Fruit fly (Drosophila melanogaster): ENCODE data around the gene Tsp26A.

Tsp26A gene

DNA sequence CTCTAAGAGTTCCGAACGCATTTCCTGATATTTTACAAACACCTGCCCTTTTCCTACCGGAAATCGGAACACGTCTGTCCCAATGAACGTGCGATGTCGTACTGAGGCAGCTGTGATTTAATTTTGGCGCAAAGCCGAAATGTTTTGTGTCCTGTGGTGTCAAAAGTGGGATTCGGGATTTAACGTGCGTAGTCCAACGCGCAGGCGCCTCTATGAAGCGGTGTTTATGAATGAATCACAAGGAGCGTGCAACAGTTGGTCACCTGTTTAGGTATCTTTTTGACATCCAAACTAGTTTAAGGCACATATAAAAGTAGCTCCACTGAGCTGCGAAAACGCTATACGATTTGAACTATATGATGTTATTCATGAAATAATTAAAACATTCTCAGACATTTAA lies 34.3 kb downstream of the Tsp26A start, which contains the start of gene CG9109:
Gene CG9109 (minus strand): TSS at position 80 of the 400 bp plus-strand sequence.
- TF ChIP-seq CG8478 (optimal IDR thresholded peaks at IDR 0.05) (no peak), pan (optimal IDR thresholded peaks at IDR 0.05) (no peak), Dll (optimal IDR thresholded peaks at IDR 0.05) (no peak), usp (GFP tag; optimal IDR thresholded peaks at IDR 0.05) (no peak), psq (optimal IDR thresholded peaks at IDR 0.05) (no peak), EcR (GFP tag; optimal IDR thresholded peaks at IDR 0.05) (no peak)

DNA sequence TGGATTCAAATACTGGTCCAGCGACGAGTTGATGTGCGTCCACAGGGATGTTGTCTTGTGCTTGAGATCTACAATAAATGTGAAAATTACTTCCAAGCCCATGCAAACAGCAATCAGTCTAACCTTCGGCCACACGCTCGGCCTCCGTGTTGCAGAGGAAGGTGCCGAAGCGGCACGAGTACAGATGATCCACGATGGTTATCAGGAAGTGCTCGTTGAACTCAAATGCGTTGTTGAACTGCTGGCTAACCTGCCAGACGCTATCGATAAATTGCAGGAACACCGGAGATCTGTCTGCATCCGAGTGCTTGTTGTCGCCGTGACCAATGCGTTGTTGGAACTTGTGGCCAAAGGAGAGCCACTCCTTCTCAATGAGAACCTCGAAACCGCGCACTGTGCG lies 35.1 kb downstream of the Tsp26A start:
- no peak for TF ChIP-seq pan (optimal IDR thresholded peaks at IDR 0.05)
- no peak for TF ChIP-seq Dll (optimal IDR thresholded peaks at IDR 0.05)
- TF ChIP-seq usp (GFP tag; optimal IDR thresholded peaks at IDR 0.05) = no peak
- TF ChIP-seq CG8478 (optimal IDR thresholded peaks at IDR 0.05) = no peak
- no peak for TF ChIP-seq EcR (GFP tag; optimal IDR thresholded peaks at IDR 0.05)
- no peak for TF ChIP-seq psq (optimal IDR thresholded peaks at IDR 0.05)

DNA sequence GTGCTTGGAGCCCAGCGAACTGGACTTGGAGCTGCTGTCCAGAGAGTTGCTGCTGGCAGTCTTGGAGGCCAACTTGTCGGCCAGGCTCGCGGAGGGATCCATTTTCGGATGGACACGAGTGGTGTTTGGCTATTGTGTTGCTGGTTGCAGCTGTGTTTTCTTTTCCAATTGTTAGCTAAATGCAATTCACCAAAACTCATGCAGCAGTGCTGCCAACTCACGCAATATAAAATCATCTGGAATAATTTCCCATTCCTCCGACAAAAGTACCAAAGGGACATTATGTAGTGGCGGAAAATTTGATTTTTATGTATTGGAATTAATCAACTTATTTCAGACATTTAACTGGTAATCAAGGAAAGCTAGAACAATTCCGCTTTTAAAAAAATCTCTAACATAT lies 36.7 kb downstream of the Tsp26A start, which contains the start of gene mtm:
Gene mtm (minus strand): TSS at position 306 of the 400 bp plus-strand sequence.
- TF ChIP-seq EcR (GFP tag; optimal IDR thresholded peaks at IDR 0.05) (no peak), pan (optimal IDR thresholded peaks at IDR 0.05) (no peak), usp (GFP tag; optimal IDR thresholded peaks at IDR 0.05) (no peak), psq (optimal IDR thresholded peaks at IDR 0.05) (no peak), CG8478 (optimal IDR thresholded peaks at IDR 0.05) (no peak), Dll (optimal IDR thresholded peaks at IDR 0.05) (no peak)

DNA sequence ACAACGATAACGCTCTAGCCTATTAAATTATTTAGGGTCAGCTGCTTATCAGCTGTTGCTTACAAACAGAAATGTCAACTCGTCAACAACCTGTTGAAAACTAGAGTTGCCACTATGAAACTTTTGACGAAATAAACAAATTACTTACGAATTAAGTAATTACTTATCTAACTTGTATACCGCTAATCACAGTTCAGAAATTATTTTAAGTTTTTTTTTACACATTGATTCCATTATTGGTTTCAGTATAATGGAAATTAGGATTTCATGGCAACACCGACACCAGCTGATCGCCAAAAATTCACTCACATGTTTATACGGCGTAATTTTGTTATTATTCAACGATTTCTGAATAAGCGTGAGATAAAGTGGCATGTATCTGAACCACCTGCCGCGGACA lies 37.8 kb downstream of the Tsp26A start, which contains the start of the genes CG9117 and CG31643:
Gene CG9117 (minus strand): TSS at position 73 of the 400 bp plus-strand sequence.
Gene CG31643 (plus strand): TSS at position 288 of the 400 bp plus-strand sequence.
- TF ChIP-seq EcR (GFP tag; optimal IDR thresholded peaks at IDR 0.05) (no peak), psq (optimal IDR thresholded peaks at IDR 0.05) (no peak), CG8478 (optimal IDR thresholded peaks at IDR 0.05) (no peak), Dll (optimal IDR thresholded peaks at IDR 0.05) (no peak), pan (optimal IDR thresholded peaks at IDR 0.05) (no peak), usp (GFP tag; optimal IDR thresholded peaks at IDR 0.05) (no peak)

DNA sequence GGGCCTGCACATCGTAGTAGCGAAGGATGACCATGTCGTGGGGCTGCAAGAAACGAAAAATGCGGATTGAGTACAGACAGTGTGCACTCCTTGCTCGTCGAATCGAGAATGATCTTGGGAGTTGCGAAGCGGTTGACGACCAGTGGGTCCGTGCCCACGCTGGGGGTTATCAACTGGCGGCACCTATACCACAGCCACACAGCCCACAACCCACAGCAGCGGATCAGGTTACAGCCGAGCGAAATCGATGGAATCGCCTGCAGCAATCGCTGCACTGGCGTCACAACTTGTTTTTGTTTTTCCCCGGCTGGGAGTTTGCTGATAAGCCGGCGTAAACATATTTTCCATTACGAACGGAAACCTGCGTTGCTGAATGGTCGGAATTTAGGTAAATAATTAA lies 45.5 kb downstream of the Tsp26A start:
- no peak for TF ChIP-seq psq (optimal IDR thresholded peaks at IDR 0.05)
- TF ChIP-seq pan (optimal IDR thresholded peaks at IDR 0.05) = no peak
- no peak for TF ChIP-seq usp (GFP tag; optimal IDR thresholded peaks at IDR 0.05)
- no peak for TF ChIP-seq EcR (GFP tag; optimal IDR thresholded peaks at IDR 0.05)
- no peak for TF ChIP-seq Dll (optimal IDR thresholded peaks at IDR 0.05)
- no peak for TF ChIP-seq CG8478 (optimal IDR thresholded peaks at IDR 0.05)

DNA sequence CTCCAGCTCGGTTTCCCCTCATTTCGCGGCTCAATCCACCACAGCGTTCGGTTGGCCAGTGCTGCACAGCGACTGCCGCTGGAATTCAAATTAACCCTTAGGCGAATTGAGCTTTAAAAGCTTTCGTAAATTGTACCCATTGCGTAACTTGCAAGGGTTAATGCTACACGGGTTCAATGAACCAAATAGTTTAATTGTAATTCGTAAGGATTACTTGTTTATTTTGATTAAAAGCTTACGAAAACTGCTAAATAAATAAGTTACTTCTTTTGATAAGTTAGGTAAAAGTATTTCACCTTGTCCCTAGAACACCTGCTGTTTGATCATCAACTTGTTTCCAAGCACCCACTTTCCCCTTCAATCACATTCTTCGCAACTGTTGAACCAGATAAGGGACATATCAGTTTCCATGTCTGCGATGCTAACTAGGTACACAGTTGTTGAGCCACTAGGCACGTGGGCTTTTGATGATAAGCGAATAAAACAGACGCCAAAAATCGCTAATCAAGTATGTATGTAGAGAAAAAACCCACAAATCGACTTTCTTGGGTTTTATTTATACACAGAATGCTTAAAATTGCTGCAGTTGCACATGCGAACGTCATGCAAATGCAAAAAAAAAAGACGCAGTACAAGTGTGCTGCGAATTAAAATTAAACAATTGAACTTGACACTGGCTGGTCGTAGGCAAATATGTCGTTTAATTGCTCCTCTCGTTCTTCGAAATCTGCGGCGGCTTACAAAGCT lies 46.1 kb downstream of the Tsp26A start, which contains the start of gene Pfas:
Gene Pfas (minus strand): TSS at position 79 of the 747 bp plus-strand sequence.
- TF ChIP-seq usp (GFP tag; optimal IDR thresholded peaks at IDR 0.05) (no peak), psq (optimal IDR thresholded peaks at IDR 0.05) (no peak), pan (optimal IDR thresholded peaks at IDR 0.05) (no peak), CG8478 (optimal IDR thresholded peaks at IDR 0.05) (no peak), Dll (optimal IDR thresholded peaks at IDR 0.05) (no peak), EcR (GFP tag; optimal IDR thresholded peaks at IDR 0.05) (no peak)

DNA sequence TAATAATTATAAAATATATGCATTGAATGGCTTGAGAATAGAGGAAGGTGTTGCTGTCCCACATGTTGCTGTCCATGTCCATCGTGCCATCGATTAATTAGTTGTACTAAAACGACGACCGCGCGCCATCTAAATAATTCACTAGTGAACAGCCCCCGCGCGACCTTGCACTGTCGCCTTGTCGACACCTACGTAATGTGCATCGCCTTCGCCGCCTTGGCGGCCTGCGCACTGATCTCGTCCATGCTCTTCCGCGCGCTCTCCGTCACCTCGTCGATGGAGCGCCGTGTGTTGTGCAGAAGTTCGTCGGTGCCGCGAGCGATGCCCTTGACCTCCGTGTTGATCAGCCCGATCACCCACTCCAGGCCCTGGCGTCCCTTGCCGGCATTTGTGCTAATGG lies 46.8 kb downstream of the Tsp26A start:
- TF ChIP-seq usp (GFP tag; optimal IDR thresholded peaks at IDR 0.05) = no peak
- TF ChIP-seq CG8478 (optimal IDR thresholded peaks at IDR 0.05) = no peak
- TF ChIP-seq psq (optimal IDR thresholded peaks at IDR 0.05) = no peak
- TF ChIP-seq Dll (optimal IDR thresholded peaks at IDR 0.05) = no peak
- TF ChIP-seq EcR (GFP tag; optimal IDR thresholded peaks at IDR 0.05) = no peak
- no peak for TF ChIP-seq pan (optimal IDR thresholded peaks at IDR 0.05)

DNA sequence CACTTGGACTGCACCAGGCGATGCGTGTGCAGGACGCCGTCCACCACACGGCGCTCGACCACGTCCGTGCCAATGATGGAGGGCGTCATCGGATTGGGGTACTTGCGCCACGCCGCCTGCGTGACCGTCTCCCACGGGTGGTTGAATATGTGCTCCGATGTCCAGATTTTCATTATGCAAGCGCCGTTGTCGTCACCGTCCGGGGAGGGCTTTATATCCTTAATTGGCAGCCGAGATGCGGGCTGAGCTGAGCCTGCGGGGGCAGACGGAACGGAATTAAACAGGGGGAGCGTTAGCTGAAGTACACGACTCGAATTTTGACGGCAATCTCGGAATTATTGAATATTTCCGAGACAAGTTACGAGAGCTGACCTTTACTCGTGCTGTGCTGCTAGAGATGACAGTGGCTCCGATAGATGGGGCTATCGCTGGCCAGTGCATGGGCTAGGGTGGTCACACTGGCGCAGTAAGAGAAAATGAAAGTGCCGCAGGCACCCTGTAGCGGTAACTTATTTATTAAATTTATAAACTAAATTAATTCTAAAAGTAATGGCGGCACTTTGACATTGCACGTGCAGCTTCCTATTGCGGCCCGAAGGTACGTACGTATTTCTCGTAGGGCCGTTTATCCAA lies 47.6 kb downstream of the Tsp26A start, which contains the start of gene IPIP:
Gene IPIP (plus strand): TSS at position 475 of the 633 bp plus-strand sequence.
- TF ChIP-seq psq (optimal IDR thresholded peaks at IDR 0.05) (no peak), usp (GFP tag; optimal IDR thresholded peaks at IDR 0.05) (no peak), EcR (GFP tag; optimal IDR thresholded peaks at IDR 0.05) (no peak), CG8478 (optimal IDR thresholded peaks at IDR 0.05) (no peak), Dll (optimal IDR thresholded peaks at IDR 0.05) (no peak), pan (optimal IDR thresholded peaks at IDR 0.05) (no peak)

DNA sequence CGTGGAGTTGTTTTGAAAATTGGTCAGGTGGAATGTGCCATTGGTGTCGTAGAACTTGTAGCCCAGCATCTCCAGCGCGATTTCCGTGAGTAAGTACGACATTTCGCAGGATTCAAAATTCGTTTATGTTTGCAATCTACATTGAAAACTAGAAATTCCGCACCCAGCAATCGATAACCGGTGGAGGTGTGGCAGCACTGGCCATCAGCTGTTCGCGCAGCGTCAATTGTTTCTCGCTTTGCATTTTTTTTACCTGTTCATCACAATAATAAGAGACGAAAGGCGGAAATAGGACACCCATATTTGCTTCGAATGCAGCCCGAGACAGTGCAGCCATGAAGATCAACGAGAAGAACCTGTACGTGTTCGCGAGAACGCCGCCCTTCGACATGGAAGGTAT lies 48.5 kb downstream of the Tsp26A start, which contains the start of the genes CG34179 and slmo:
Gene CG34179 (minus strand): TSS at position 165 of the 400 bp plus-strand sequence.
Gene slmo (minus strand): TSS at position 165 of the 400 bp plus-strand sequence.
- TF ChIP-seq usp (GFP tag; optimal IDR thresholded peaks at IDR 0.05) (no peak), psq (optimal IDR thresholded peaks at IDR 0.05) (no peak), CG8478 (optimal IDR thresholded peaks at IDR 0.05) (no peak), Dll (optimal IDR thresholded peaks at IDR 0.05) (no peak), pan (optimal IDR thresholded peaks at IDR 0.05) (no peak), EcR (GFP tag; optimal IDR thresholded peaks at IDR 0.05) (no peak)

DNA sequence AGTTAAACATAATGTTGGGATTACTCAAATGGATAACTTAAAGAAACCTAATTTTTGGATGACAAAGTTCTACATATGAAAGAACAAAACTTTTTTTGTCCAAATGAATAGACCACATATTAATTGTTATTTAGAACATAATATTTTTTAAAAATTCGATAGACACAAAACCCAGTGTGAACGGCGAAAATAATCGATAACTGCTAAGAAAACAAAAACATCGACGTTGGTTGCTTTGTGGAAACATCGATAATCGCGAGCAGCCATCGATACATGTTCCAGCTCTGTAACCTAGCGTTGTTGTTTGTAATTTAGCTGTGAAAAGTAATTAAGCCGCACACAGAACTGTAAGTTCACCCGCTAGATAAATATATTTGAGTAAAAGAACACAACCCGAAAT lies 50.5 kb downstream of the Tsp26A start, which contains the start of gene CG9135:
Gene CG9135 (plus strand): TSS at position 226 of the 400 bp plus-strand sequence.
- no peak for TF ChIP-seq Dll (optimal IDR thresholded peaks at IDR 0.05)
- no peak for TF ChIP-seq usp (GFP tag; optimal IDR thresholded peaks at IDR 0.05)
- no peak for TF ChIP-seq pan (optimal IDR thresholded peaks at IDR 0.05)
- TF ChIP-seq psq (optimal IDR thresholded peaks at IDR 0.05) = no peak
- TF ChIP-seq CG8478 (optimal IDR thresholded peaks at IDR 0.05) = no peak
- no peak for TF ChIP-seq EcR (GFP tag; optimal IDR thresholded peaks at IDR 0.05)

DNA sequence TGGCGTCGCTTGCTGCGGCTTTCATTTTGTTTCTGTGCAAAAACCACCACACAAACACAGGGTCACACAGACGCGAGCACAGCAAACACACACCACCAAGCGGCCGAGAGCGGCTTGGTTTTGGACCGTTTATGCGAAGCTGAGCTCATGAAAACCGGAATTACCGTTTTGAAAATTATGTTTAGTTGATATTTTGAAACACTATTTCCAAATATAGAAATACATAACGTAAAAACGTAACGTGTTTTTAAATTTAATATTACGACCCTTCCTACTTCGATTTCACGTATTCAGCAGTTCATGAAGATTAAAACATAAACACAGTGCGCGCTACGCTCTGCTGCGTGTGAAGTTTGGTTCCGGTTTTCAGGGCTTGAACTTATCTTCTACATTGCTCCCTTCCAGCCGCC lies 51.2 kb downstream of the Tsp26A start:
- no peak for TF ChIP-seq psq (optimal IDR thresholded peaks at IDR 0.05)
- TF ChIP-seq Dll (optimal IDR thresholded peaks at IDR 0.05) = no peak
- no peak for TF ChIP-seq usp (GFP tag; optimal IDR thresholded peaks at IDR 0.05)
- TF ChIP-seq EcR (GFP tag; optimal IDR thresholded peaks at IDR 0.05) = no peak
- no peak for TF ChIP-seq pan (optimal IDR thresholded peaks at IDR 0.05)
